Fruit fly (Drosophila melanogaster): Measurements from ENCODE around the gene CG5412.

Gene CG5412

dm6 chr3R:20588480-20588785 lies 11.6 kb downstream of the CG5412 start, which contains the start of gene Srp72 (continued):
- TF ChIP-seq prd (optimal IDR thresholded peaks at IDR 0.05) (no peak), prd (GFP tag; IDR thresholded peaks at IDR 0.05) (peak; percentile 59), CG13296 (GFP tag; optimal IDR thresholded peaks at IDR 0.05) (peak; percentile 22), PHDP (tag; optimal IDR thresholded peaks at IDR 0.05) (peak; percentile 15), CG30403 (GFP tag; optimal IDR thresholded peaks at IDR 0.05) (peak; percentile 68), insv (GFP tag; optimal IDR thresholded peaks at IDR 0.05) (no peak), fd64A (GFP tag; optimal IDR thresholded peaks at IDR 0.05) (no peak), Awh (GFP tag; IDR thresholded peaks at IDR 0.05) (no peak), CG12299 (tag; optimal IDR thresholded peaks at IDR 0.05) (no peak), slbo (GFP tag; IDR thresholded peaks at IDR 0.05) (peak; percentile 70), cato (GFP tag; optimal IDR thresholded peaks at IDR 0.05; ENCODE audit: borderline replicate concordance) (no peak), ranshi (GFP tag; IDR thresholded peaks at IDR 0.05) (no peak), CoRest (tag; optimal IDR thresholded peaks at IDR 0.05) (peak; percentile 42), CG2875 (GFP tag; optimal IDR thresholded peaks at IDR 0.05) (peak; percentile 16), CG7556 (GFP tag; optimal IDR thresholded peaks at IDR 0.05) (no peak), CG4282 (GFP tag; optimal IDR thresholded peaks at IDR 0.05) (no peak), gt (GFP tag; IDR thresholded peaks at IDR 0.05) (no peak), Gsc (GFP tag; IDR thresholded peaks at IDR 0.05) (no peak), ems (GFP tag; optimal IDR thresholded peaks at IDR 0.05) (no peak), NC2β (GFP tag; optimal IDR thresholded peaks at IDR 0.05) (no peak), CG10462 (GFP tag; optimal IDR thresholded peaks at IDR 0.05) (peak; percentile 17), CG6272 (GFP tag; IDR thresholded peaks at IDR 0.05) (no peak), CrebB (tag; optimal IDR thresholded peaks at IDR 0.05) (no peak), CG10274 (GFP tag; optimal IDR thresholded peaks at IDR 0.05) (no peak), Dp (GFP tag; optimal IDR thresholded peaks at IDR 0.05) (peak; percentile 10), CG9932 (GFP tag; IDR thresholded peaks at IDR 0.05) (peak; percentile 64), CG17359 (tag; optimal IDR thresholded peaks at IDR 0.05) (peak; percentile 60), CG8478 (optimal IDR thresholded peaks at IDR 0.05) (no peak), jing (GFP tag; optimal IDR thresholded peaks at IDR 0.05) (no peak), Sin3A (optimal IDR thresholded peaks at IDR 0.05) (peak; percentile 46), trem (tag; optimal IDR thresholded peaks at IDR 0.05) (peak; percentile 86), CG10366 (GFP tag; IDR thresholded peaks at IDR 0.05) (peak; percentile 23; the same call in 1 of the 2 replicates), sima (GFP tag; optimal IDR thresholded peaks at IDR 0.05) (no peak), CG14965 (GFP tag; optimal IDR thresholded peaks at IDR 0.05; ENCODE audit: borderline replicate concordance) (no peak), peb (GFP tag; IDR thresholded peaks at IDR 0.05) (no peak), CG17802 (tag; optimal IDR thresholded peaks at IDR 0.05) (peak; percentile 39), Abd-B (GFP tag; optimal IDR thresholded peaks at IDR 0.05) (no peak), CG14667 (GFP tag; IDR thresholded peaks at IDR 0.05) (no peak), Bgb (GFP tag; IDR thresholded peaks at IDR 0.05; ENCODE audit: partially characterized antibody) (no peak), Antp (GFP tag; optimal IDR thresholded peaks at IDR 0.05) (no peak), Poxn (GFP tag; IDR thresholded peaks at IDR 0.05) (no peak), B-H1 (GFP tag; IDR thresholded peaks at IDR 0.05) (peak; percentile 25; the same call in 2 of the 3 replicates), Mes4 (GFP tag; optimal IDR thresholded peaks at IDR 0.05) (no peak), dan (GFP tag; IDR thresholded peaks at IDR 0.05) (no peak), CG34224 (GFP tag; IDR thresholded peaks at IDR 0.05; ENCODE audit: partially characterized antibody) (no peak), Hr78 (GFP tag; optimal IDR thresholded peaks at IDR 0.05) (no peak), Elba2 (GFP tag; optimal IDR thresholded peaks at IDR 0.05) (no peak), h (optimal IDR thresholded peaks at IDR 0.05) (no peak), bab2 (GFP tag; optimal IDR thresholded peaks at IDR 0.05) (peak; percentile 20), pita (GFP tag; optimal IDR thresholded peaks at IDR 0.05) (no peak), grau (tag; optimal IDR thresholded peaks at IDR 0.05) (peak; percentile 41), CG8359 (GFP tag; optimal IDR thresholded peaks at IDR 0.05; ENCODE audit: borderline replicate concordance) (no peak), vnd (GFP tag; IDR thresholded peaks at IDR 0.05; ENCODE audit: partially characterized antibody) (no peak)

Measured in whole organism, embryonic.